Fruit fly (Drosophila melanogaster): ENCODE results near the gene GstD1.

DNA sequence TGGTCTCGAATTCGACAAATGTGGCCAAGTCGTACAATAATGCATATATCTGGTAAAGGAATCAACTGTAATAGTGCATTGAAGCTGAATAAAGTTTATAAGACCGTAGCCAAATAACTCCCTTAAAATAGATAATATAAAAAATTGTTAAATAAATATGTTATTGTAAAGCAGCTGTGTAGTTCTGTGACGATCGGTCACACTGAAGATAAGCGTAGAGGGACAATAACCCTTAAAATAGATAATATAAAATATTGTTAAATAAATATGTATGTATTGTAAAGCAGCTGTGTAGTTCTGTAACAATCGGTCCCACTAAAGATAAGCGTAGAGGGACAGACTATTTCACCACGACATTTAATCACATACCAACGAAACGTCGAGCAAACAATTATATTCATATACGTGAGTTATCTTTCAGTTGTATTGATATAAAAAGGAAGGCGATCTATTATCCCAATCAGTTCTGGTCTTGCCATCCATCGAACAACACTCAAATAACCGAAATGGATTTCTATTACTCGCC is 6.3 kb upstream of the GstD1 start, which contains the start of gene GstD5:
- TF ChIP-seq Myc (optimal IDR thresholded peaks at IDR 0.05) (no peak), psq (optimal IDR thresholded peaks at IDR 0.05) (no peak), insv (optimal IDR thresholded peaks at IDR 0.05) (no peak), h (optimal IDR thresholded peaks at IDR 0.05) (no peak)

Data from Kc167 (cell line).